Worm (Caenorhabditis elegans) whole organism, early embryonic: ENCODE data around the gene K02F6.4.
A peak's percentile ranks its signal among the peaks of the same experiment; 100 is the strongest.

Experiments
- B0310.2 ChIP-seq: sonication (generic microtip); optimal IDR thresholded peaks from 2 replicates; lab custom pipeline; 2016; ENCODE audit warnings: mild to moderate bottlenecking, missing genetic modification characterization, missing compliant biosample characterization
- F13C5.2 ChIP-seq: sonication (generic microtip); optimal IDR thresholded peaks from 2 replicates; lab custom pipeline; 2017; ENCODE audit warnings: mild to moderate bottlenecking, missing genetic modification characterization, inconsistent platforms, missing compliant biosample characterization
- aly-1 ChIP-seq: sonication (generic microtip); optimal IDR thresholded peaks from 2 replicates; lab custom pipeline; 2016; ENCODE audit warnings: missing genetic modification characterization, missing compliant biosample characterization
- ama-1 ChIP-seq: fragments of 150-350 bp; optimal IDR thresholded peaks from 2 replicates; lab custom pipeline; 2014
- ceh-13 ChIP-seq: fragments of 200-800 bp; sonication (Bioruptor generic); optimal IDR thresholded peaks from 2 replicates; lab custom pipeline; 2018; ENCODE audit warnings: mild to moderate bottlenecking, missing genetic modification characterization, missing compliant biosample characterization
- ceh-36 ChIP-seq: sonication (generic microtip); optimal IDR thresholded peaks from 2 replicates; lab custom pipeline; 2016; ENCODE audit warnings: missing genetic modification characterization, inconsistent platforms, missing compliant biosample characterization
- ets-7 ChIP-seq: sonication (generic microtip); optimal IDR thresholded peaks from 2 replicates; lab custom pipeline; 2016; ENCODE audit warnings: missing genotype, missing genetic modification characterization, missing compliant biosample characterization
- flt-1 ChIP-seq: fragments of 200-800 bp; sonication (Bioruptor generic); IDR thresholded peaks from 2 replicates; pipeline ENCODE4 v1.3.6; 2022; ENCODE audit warnings: missing genetic modification characterization, missing compliant biosample characterization
- hmbx-1 ChIP-seq: sonication (generic microtip); optimal IDR thresholded peaks from 2 replicates; lab custom pipeline; 2016; ENCODE audit warnings: mild to moderate bottlenecking, missing genetic modification characterization, missing compliant biosample characterization
- hmg-4 ChIP-seq: fragments of 200-800 bp; sonication (Bioruptor generic); optimal IDR thresholded peaks from 2 replicates; lab custom pipeline; 2018; ENCODE audit warnings: mild to moderate bottlenecking, missing genetic modification characterization, missing compliant biosample characterization
- hnd-1 ChIP-seq: sonication (generic microtip); optimal IDR thresholded peaks from 2 replicates; lab custom pipeline; 2016; ENCODE audit warnings: missing genetic modification characterization, missing compliant biosample characterization
- pes-1 ChIP-seq: fragments of 200-800 bp; sonication (Bioruptor generic); IDR thresholded peaks from 2 replicates; pipeline ENCODE4 v1.3.6; 2022; ENCODE audit warnings: missing genetic modification reagents, missing genetic modification characterization, missing compliant biosample characterization
- scrt-1 ChIP-seq: fragments of 200-800 bp; sonication (Bioruptor generic); IDR thresholded peaks from 2 replicates; pipeline ENCODE4 v1.3.6; 2022; ENCODE audit warnings: missing genetic modification characterization, missing compliant biosample characterization
- sea-1 ChIP-seq: fragments of 200-800 bp; sonication (Bioruptor generic); conservative IDR thresholded peaks from 2 replicates; pipeline ENCODE4 v1.3.6; 2022; ENCODE audit warnings: missing genetic modification characterization, missing compliant biosample characterization
- tbx-11 ChIP-seq: fragments of 200-800 bp; sonication (Bioruptor generic); IDR thresholded peaks from 2 replicates; pipeline ENCODE4 v1.3.6; 2022; ENCODE audit warnings: missing genetic modification characterization, missing compliant biosample characterization
- tbx-37 ChIP-seq: fragments of 200-800 bp; sonication (Bioruptor generic); conservative IDR thresholded peaks from 2 replicates; pipeline ENCODE4 v1.3.6; 2022; ENCODE audit warnings: missing genetic modification reagents, missing genetic modification characterization, missing compliant biosample characterization
- tra-4 ChIP-seq: sonication (generic microtip); optimal IDR thresholded peaks from 2 replicates; lab custom pipeline; 2017; ENCODE audit warnings: missing genetic modification characterization, missing compliant biosample characterization

K02F6.4 gene

DNA sequence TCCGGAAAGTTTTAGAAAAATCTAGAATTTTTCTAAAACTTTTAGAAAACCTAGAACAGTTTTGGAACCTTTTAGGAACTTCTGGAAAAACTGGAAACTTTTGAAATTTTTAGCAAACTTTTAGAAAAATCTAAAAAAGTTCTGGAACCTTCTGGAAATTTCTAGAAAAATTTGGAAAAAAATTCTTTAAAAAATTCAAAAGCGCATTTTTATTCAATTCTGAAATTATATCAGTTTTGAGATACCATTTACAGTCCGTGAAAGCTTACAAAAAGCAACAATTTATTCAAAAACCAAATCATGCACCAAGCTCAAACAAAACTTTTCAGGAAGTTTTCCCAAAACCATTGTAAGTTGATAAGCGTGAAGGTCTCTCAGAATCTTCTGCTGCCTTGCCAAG is at the start of gene K02F6.4:
Gene K02F6.4 (plus strand): TSS at position 301 of the 400 bp plus-strand sequence.
- TF ChIP-seq ceh-36 (no peak), hmbx-1 (no peak), scrt-1 (GFP tag; lab: Robert Waterston, UW) (no peak), hnd-1 (tag; lab: Kevin White, UChicago) (no peak), ets-7 (tag; lab: Kevin White, UChicago) (no peak), tbx-37 (no peak), tbx-11 (GFP tag; lab: Robert Waterston, UW) (no peak), aly-1 (tag; lab: Kevin White, UChicago) (no peak), F13C5.2 (tag; lab: Kevin White, UChicago) (no peak), ceh-13 (no peak), sea-1 (GFP tag; lab: Robert Waterston, UW) (no peak)

DNA sequence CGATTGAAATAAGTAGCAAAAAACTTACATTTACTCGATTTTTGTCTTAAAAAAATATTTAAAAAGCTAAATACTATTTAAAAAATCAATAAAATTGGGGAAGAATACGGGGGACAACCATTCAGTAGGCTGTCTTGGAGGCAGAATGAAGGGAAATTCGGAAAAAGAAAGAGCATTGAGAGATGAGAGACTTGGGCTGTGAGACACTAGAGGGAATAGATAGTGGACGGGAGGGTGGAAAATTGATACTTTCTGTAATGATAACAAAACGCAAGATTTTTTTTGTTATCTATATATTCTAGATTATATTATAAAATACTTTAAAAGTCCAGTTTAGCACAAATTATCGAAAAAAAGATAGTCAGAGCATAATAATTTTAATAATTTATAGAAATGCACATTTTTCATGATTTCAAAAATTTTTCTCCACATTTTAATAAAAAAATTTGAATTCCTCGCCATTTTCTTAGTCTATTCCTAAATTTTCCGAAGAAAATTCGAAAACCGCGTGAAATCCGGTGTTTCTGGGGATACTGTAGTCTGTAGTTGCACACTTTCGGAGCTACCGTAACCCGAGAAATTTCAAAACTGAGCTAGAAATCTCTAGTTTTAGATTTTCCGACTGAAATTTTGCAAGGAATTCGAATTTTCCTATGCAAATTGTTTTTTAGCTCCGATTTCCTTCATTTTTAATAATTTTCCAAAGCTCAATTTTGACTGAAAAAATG is 34.4 kb upstream of the K02F6.4 start:
- TF ChIP-seq ceh-36 = no peak
- TF ChIP-seq aly-1 (tag; lab: Kevin White, UChicago) = no peak
- TF ChIP-seq tbx-11 (GFP tag; lab: Robert Waterston, UW) = no peak
- no peak for TF ChIP-seq scrt-1 (GFP tag; lab: Robert Waterston, UW)
- TF ChIP-seq hmbx-1 = no peak
- no peak for TF ChIP-seq ets-7 (tag; lab: Kevin White, UChicago)
- no peak for TF ChIP-seq ama-1
- TF ChIP-seq F13C5.2 (tag; lab: Kevin White, UChicago) = no peak
- no peak for TF ChIP-seq sea-1 (GFP tag; lab: Robert Waterston, UW)
- no peak for TF ChIP-seq pes-1 (GFP tag; lab: Robert Waterston, UW)
- TF ChIP-seq hnd-1 (tag; lab: Kevin White, UChicago) = no peak
- TF ChIP-seq ceh-13 = no peak
- no peak for TF ChIP-seq tra-4 (tag; lab: Kevin White, UChicago)

DNA sequence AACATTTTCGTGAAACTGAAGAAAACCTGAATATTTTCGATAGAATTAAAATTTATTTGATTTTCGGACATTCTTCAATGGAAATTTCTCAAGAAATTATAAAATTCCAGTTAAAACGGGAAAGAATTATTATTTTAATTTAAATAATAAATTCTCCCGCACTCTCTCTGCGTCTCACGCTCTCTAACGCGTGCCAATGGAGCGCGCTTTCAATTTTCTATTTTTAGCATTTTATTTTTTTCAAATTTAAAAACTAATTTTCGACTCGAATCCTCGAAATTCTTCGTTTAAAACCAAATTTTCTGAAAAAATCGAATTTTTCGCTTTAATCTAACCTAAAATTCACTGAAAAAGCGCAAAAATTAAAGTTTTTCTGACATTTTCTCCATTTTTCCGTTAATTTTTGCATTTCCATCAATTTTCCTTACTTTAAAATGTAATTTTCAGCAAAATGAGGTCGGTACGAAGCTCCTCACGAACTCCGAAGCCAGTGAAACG is 33.8 kb upstream of the K02F6.4 start, which contains the start of gene gbas-1:
Gene gbas-1 (plus strand): TSS at position 448 of the 498 bp plus-strand sequence.
- TF ChIP-seq tbx-37 (no peak), scrt-1 (GFP tag; lab: Robert Waterston, UW) (no peak), pes-1 (GFP tag; lab: Robert Waterston, UW) (no peak), aly-1 (tag; lab: Kevin White, UChicago) (no peak), hnd-1 (tag; lab: Kevin White, UChicago) (no peak), ceh-36 (no peak), F13C5.2 (tag; lab: Kevin White, UChicago) (no peak), hmbx-1 (no peak), tbx-11 (GFP tag; lab: Robert Waterston, UW) (no peak), flt-1 (GFP tag; lab: Robert Waterston, UW) (no peak), ceh-13 (no peak)

DNA sequence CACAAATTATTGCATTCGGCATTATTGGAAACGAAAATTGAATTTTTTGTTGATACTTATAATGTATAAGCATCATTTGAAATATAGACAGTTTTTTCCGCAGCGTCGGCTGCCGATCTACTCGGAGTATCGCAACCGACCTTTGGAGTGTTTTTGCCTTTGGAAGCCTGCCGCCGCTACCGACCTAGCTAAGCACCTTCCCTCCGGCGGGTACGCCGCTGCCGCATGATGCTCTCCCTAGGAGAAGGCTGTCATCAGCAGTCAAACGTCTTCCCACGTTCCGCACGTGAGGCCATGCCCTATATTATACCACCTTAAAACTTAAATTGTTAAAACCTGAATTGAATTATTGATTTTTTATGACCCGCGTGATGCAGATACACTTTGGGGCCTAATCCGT is 19.8 kb upstream of the K02F6.4 start:
- TF ChIP-seq hnd-1 (tag; lab: Kevin White, UChicago) (no peak), flt-1 (GFP tag; lab: Robert Waterston, UW) (no peak), B0310.2 (tag; lab: Kevin White, UChicago) (no peak), hmg-4 (no peak), tbx-37 (no peak), ets-7 (tag; lab: Kevin White, UChicago) (no peak), scrt-1 (GFP tag; lab: Robert Waterston, UW) (no peak), pes-1 (GFP tag; lab: Robert Waterston, UW) (no peak), sea-1 (GFP tag; lab: Robert Waterston, UW) (no peak), ceh-36 (no peak)

DNA sequence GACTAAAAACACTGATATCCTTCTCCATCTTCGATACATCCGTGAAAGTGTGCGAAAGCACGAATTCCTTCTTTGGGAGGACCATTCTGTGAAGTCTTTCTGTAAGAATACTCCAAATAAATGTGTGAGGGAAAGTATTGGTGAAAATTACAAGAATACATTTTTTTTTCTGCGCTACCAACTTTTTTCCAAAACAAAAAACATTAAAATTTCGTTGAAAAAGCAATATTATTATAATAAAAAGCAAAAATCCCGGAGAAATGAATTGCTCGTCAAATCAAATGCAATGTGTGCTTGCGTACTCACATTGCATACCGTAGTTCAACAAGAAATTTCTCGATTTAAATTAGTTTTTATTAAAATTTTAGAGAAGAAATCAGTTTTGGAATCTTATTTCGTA is 16.3 kb upstream of the K02F6.4 start, which contains the start of gene bath-13:
Gene bath-13 (minus strand): TSS at position 101 of the 400 bp plus-strand sequence.
- TF ChIP-seq ets-7 (tag; lab: Kevin White, UChicago) (no peak), hnd-1 (tag; lab: Kevin White, UChicago) (no peak), F13C5.2 (tag; lab: Kevin White, UChicago) (no peak), ceh-13 (no peak), hmbx-1 (no peak), ama-1 (no peak), flt-1 (GFP tag; lab: Robert Waterston, UW) (no peak)

DNA sequence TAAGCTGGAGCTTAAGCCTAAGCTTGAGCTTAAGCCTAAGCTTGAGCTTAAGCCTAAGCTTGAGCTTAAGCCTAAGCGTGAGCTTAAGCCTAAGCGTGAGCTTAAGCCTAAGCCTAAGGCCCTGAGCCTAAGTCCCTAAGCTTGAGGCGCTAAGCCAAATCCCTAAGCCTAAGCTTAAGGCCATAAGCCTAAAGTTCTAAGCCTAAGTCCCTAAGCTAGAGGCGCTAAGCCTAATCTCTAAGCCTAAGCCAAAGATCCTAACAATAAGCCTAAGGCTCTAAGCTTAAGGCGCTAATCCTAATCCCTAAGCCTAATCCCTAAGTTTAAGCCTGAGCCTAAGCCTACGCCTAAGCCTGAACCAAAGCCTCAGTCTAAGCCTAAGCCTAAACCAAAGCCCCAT is 12.6 kb upstream of the K02F6.4 start:
- TF ChIP-seq tbx-11 (GFP tag; lab: Robert Waterston, UW) = no peak
- 0 out of 2 replicates have a peak, but pooled peaks have one; percentile 40 for TF ChIP-seq pes-1 (GFP tag; lab: Robert Waterston, UW)
- peak; percentile 97 for TF ChIP-seq ceh-36

DNA sequence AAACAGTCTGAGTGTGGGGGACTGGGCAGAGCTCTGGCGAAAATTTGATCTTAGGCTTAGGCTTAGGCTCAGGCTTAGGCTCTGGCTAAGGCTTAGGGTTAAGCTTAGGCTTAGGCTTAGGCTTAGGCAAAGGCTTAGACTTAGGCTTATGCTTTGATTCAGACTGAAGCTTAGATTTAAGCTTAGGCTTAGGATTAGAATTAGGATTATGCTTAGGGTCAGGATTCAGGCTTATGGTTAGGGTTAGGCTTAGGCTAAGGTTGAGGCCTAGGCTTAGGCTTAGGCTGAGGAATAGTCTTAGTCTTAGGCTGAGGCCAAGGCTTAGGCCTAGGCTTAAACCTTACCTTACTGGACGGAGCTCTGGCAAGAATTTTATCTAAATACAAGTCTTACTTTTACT is 11.4 kb upstream of the K02F6.4 start:
- TF ChIP-seq sea-1 (GFP tag; lab: Robert Waterston, UW) (no peak), ceh-13 (no peak), tbx-37 (no peak), ceh-36 (peak; percentile 67), aly-1 (tag; lab: Kevin White, UChicago) (no peak), ama-1 (no peak)

DNA sequence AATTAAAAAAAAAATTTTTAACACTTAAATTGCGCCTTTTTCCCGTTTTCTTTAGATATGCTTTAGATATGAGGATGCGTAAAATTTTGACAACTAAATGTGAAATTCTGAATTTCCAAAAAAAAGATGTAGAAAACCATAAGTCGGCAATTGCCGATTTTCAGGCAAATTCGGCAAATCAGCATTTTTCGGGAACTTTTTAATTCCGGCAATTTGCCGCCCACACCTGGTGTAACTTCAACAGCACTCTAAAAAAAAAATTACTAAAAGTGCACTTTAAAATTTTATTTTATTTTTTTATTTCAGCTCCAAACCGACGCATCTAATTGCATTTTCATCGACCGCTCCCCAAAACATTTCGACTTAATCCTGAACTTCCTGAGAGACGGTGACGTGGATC is 7.8 kb upstream of the K02F6.4 start, which contains the start of gene K02F6.6:
Gene K02F6.6 (plus strand): TSS at position 301 of the 400 bp plus-strand sequence.
- TF ChIP-seq ceh-13 (no peak), flt-1 (GFP tag; lab: Robert Waterston, UW) (no peak), tbx-37 (no peak), aly-1 (tag; lab: Kevin White, UChicago) (no peak), hmbx-1 (no peak), ama-1 (no peak), hnd-1 (tag; lab: Kevin White, UChicago) (no peak), hmg-4 (no peak), ceh-36 (no peak), B0310.2 (tag; lab: Kevin White, UChicago) (no peak), pes-1 (GFP tag; lab: Robert Waterston, UW) (no peak)
